Fruit fly (Drosophila melanogaster) whole organism, prepupa: ENCODE measurements around the gene CG34325.

ENCODE experiments used
- CG15336 ChIP-seq: fragments of 200-800 bp; sonication (Bioruptor generic); IDR thresholded peaks from 2 replicates; pipeline ENCODE4 v1.3.6; 2022; ENCODE audit warnings: missing biosample characterization, missing genetic modification characterization
- Ets96B ChIP-seq: fragments of 200-800 bp; optimal IDR thresholded peaks from 2 replicates; lab custom pipeline; 2019; ENCODE audit warnings: missing biosample characterization, mild to moderate bottlenecking, missing genetic modification characterization, moderate library complexity
- Hr39 ChIP-seq: fragments of 200-800 bp; sonication (Bioruptor generic); optimal IDR thresholded peaks from 2 replicates; lab custom pipeline; 2016; ENCODE audit warnings: missing biosample characterization, missing genetic modification characterization
- OdsH ChIP-seq: fragments of 200-800 bp; sonication (Bioruptor generic); optimal IDR thresholded peaks from 3 replicates; lab custom pipeline; 2016; ENCODE audit warnings: missing biosample characterization, missing genetic modification characterization
- net ChIP-seq: fragments of 200-800 bp; sonication (Bioruptor generic); optimal IDR thresholded peaks from 3 replicates; lab custom pipeline; 2016; ENCODE audit warnings: missing biosample characterization, missing genetic modification characterization

DNA sequence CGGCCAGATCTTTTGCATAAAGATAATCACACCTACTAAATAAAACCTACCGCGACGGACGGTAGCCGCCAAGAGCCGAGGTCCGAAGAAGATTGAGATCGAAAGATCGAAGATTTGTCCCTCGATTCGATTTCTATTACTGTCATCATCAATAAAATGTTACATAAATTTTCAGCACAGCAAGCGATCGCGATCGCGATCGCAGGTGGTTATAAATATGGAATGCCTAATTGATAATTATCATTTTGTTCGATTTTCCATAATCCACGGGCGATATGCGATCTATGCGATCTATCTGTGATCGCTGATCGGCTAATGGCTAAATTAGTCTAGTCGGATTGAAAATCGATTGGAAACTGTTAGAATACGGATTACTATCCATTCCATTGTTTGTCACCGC is 12.0 kb upstream of the CG34325 start:
- TF ChIP-seq CG15336 (GFP tag; lab: Robert Waterston, UW) (no peak), net (no peak), Hr39 (no peak), OdsH (GFP tag; lab: Kevin White, UChicago) (no peak), Ets96B (tag; lab: Kevin White, UChicago) (no peak)
